Worm (Caenorhabditis elegans) whole organism, late embryonic: Measurements from ENCODE around the gene cwp-4.
A peak's percentile ranks its signal among the peaks of the same experiment; 100 is the strongest.

ENCODE experiments used
- C38D4.7 ChIP-seq: fragments of 200-800 bp; sonication (Bioruptor generic); optimal IDR thresholded peaks from 2 replicates; lab custom pipeline; 2018; ENCODE audit warnings: mild to moderate bottlenecking, missing genetic modification characterization, moderate library complexity, missing compliant biosample characterization
- F13H6.1 ChIP-seq: sonication (generic microtip); optimal IDR thresholded peaks from 2 replicates; lab custom pipeline; 2016; ENCODE audit warnings: missing genetic modification characterization, missing compliant biosample characterization
- K02D7.2 ChIP-seq: sonication (generic microtip); optimal IDR thresholded peaks from 2 replicates; lab custom pipeline; 2017; ENCODE audit warnings: mild to moderate bottlenecking, missing genetic modification characterization, missing compliant biosample characterization
- T23F11.4 ChIP-seq: fragments of 200-800 bp; sonication (Bioruptor generic); optimal IDR thresholded peaks from 2 replicates; lab custom pipeline; 2018; ENCODE audit warnings: mild to moderate bottlenecking, missing genetic modification characterization, missing compliant biosample characterization
- Y22D7AL.16 ChIP-seq: sonication (generic microtip); optimal IDR thresholded peaks from 2 replicates; lab custom pipeline; 2016; ENCODE audit warnings: missing genetic modification characterization, missing compliant biosample characterization
- ama-1 ChIP-seq: fragments of 150-350 bp; optimal IDR thresholded peaks from 2 replicates; lab custom pipeline; 2014
- ceh-2 ChIP-seq: sonication (generic microtip); optimal IDR thresholded peaks from 2 replicates; lab custom pipeline; 2016; ENCODE audit warnings: missing genotype, missing genetic modification characterization, missing compliant biosample characterization
- ceh-22 ChIP-seq: sonication (generic microtip); optimal IDR thresholded peaks from 2 replicates; lab custom pipeline; 2017; ENCODE audit warnings: missing biosample characterization, missing genetic modification characterization
- ceh-24 ChIP-seq: sonication (generic microtip); optimal IDR thresholded peaks from 2 replicates; lab custom pipeline; 2016; ENCODE audit warnings: mild to moderate bottlenecking, missing genetic modification characterization, missing compliant biosample characterization
- ceh-31 ChIP-seq: sonication (generic microtip); optimal IDR thresholded peaks from 2 replicates; lab custom pipeline; 2016; ENCODE audit warnings: missing genetic modification characterization, missing compliant biosample characterization
- ceh-34 ChIP-seq: sonication (generic microtip); optimal IDR thresholded peaks from 2 replicates; lab custom pipeline; 2016; ENCODE audit warnings: mild to moderate bottlenecking, missing genetic modification characterization, missing compliant biosample characterization
- ceh-6 ChIP-seq: fragments of 200-800 bp; sonication (Bioruptor generic); optimal IDR thresholded peaks from 2 replicates; lab custom pipeline; 2018; ENCODE audit warnings: mild to moderate bottlenecking, missing genetic modification characterization, missing compliant biosample characterization
- ceh-9 ChIP-seq: sonication (generic microtip); optimal IDR thresholded peaks from 2 replicates; lab custom pipeline; 2016; ENCODE audit warnings: mild to moderate bottlenecking, missing genetic modification characterization, inconsistent platforms, missing compliant biosample characterization
- dmd-4 ChIP-seq: sonication (generic microtip); optimal IDR thresholded peaks from 2 replicates; lab custom pipeline; 2016; ENCODE audit warnings: borderline replicate concordance, missing genetic modification characterization, missing compliant biosample characterization
- dve-1 ChIP-seq: sonication (generic microtip); optimal IDR thresholded peaks from 2 replicates; lab custom pipeline; 2017; ENCODE audit warnings: antibody characterized with exemption, mild to moderate bottlenecking, missing genetic modification characterization, missing compliant biosample characterization
- elt-2 ChIP-seq: sonication (generic microtip); optimal IDR thresholded peaks from 2 replicates; lab custom pipeline; 2016; ENCODE audit warnings: missing genetic modification reagents, missing genetic modification characterization, missing compliant biosample characterization
- elt-4 ChIP-seq: sonication (generic microtip); optimal IDR thresholded peaks from 2 replicates; lab custom pipeline; 2016; ENCODE audit warnings: missing genetic modification characterization, missing compliant biosample characterization
- eyg-1 ChIP-seq: sonication (generic microtip); optimal IDR thresholded peaks from 2 replicates; lab custom pipeline; 2016; ENCODE audit warnings: missing genotype, missing genetic modification characterization, missing compliant biosample characterization
- fax-1 ChIP-seq: sonication (generic microtip); optimal IDR thresholded peaks from 2 replicates; lab custom pipeline; 2016; ENCODE audit warnings: missing genotype, missing genetic modification characterization, missing compliant biosample characterization
- fkh-10 ChIP-seq: fragments of 150-350 bp; optimal IDR thresholded peaks from 2 replicates; lab custom pipeline; 2014; ENCODE audit warnings: missing biosample characterization, missing genetic modification reagents, missing genetic modification characterization
- fkh-6 ChIP-seq: sonication (generic microtip); optimal IDR thresholded peaks from 2 replicates; lab custom pipeline; 2016; ENCODE audit warnings: missing genetic modification characterization, missing compliant biosample characterization
- gmeb-2 ChIP-seq: sonication (generic microtip); optimal IDR thresholded peaks from 2 replicates; lab custom pipeline; 2016; ENCODE audit warnings: missing genetic modification characterization, inconsistent platforms, missing compliant biosample characterization
- hlh-15 ChIP-seq: sonication (generic microtip); optimal IDR thresholded peaks from 2 replicates; lab custom pipeline; 2016; ENCODE audit warnings: missing genetic modification characterization, missing compliant biosample characterization
- hlh-8 ChIP-seq: sonication (generic microtip); optimal IDR thresholded peaks from 2 replicates; lab custom pipeline; 2016; ENCODE audit warnings: missing genotype, missing genetic modification characterization, missing compliant biosample characterization
- lin-11 ChIP-seq: fragments of 200-800 bp; sonication (Bioruptor generic); optimal IDR thresholded peaks from 2 replicates; lab custom pipeline; 2018; ENCODE audit warnings: mild to moderate bottlenecking, missing genetic modification characterization, missing compliant biosample characterization
- madf-2 ChIP-seq: sonication (generic microtip); optimal IDR thresholded peaks from 2 replicates; lab custom pipeline; 2017; ENCODE audit warnings: missing genetic modification characterization, missing compliant biosample characterization
- nfya-1 ChIP-seq: sonication (generic microtip); optimal IDR thresholded peaks from 2 replicates; lab custom pipeline; 2017; ENCODE audit warnings: missing genetic modification characterization, mild to moderate bottlenecking, missing compliant biosample characterization, antibody characterized with exemption, moderate library complexity
- nhr-11 ChIP-seq: fragments of 150-350 bp; optimal IDR thresholded peaks from 2 replicates; lab custom pipeline; 2014; ENCODE audit warnings: missing biosample characterization, missing genetic modification characterization
- nhr-232 ChIP-seq: sonication (generic microtip); optimal IDR thresholded peaks from 2 replicates; lab custom pipeline; 2016; ENCODE audit warnings: missing genetic modification characterization, missing compliant biosample characterization
- npax-4 ChIP-seq: sonication (generic microtip); optimal IDR thresholded peaks from 2 replicates; lab custom pipeline; 2016; ENCODE audit warnings: missing genetic modification characterization, missing compliant biosample characterization
- pat-9 ChIP-seq: fragments of 200-800 bp; sonication (Bioruptor generic); optimal IDR thresholded peaks from 2 replicates; lab custom pipeline; 2018; ENCODE audit warnings: mild to moderate bottlenecking, missing genetic modification characterization, moderate library complexity, missing compliant biosample characterization
- pha-2 ChIP-seq: sonication (generic microtip); optimal IDR thresholded peaks from 2 replicates; lab custom pipeline; 2017; ENCODE audit warnings: mild to moderate bottlenecking, missing genetic modification characterization, missing compliant biosample characterization
- rnt-1 ChIP-seq: sonication (generic microtip); optimal IDR thresholded peaks from 2 replicates; lab custom pipeline; 2016; ENCODE audit warnings: missing genetic modification characterization, missing compliant biosample characterization
- sdc-2 ChIP-seq: sonication (generic microtip); optimal IDR thresholded peaks from 2 replicates; lab custom pipeline; 2016; ENCODE audit warnings: missing genotype, missing genetic modification characterization, missing compliant biosample characterization
- sox-4 ChIP-seq: sonication (generic microtip); optimal IDR thresholded peaks from 2 replicates; lab custom pipeline; 2017; ENCODE audit warnings: mild to moderate bottlenecking, missing genetic modification characterization, inconsistent platforms, missing compliant biosample characterization
- unc-55 ChIP-seq: sonication (generic microtip); optimal IDR thresholded peaks from 2 replicates; lab custom pipeline; 2017; ENCODE audit warnings: missing biosample characterization, missing genetic modification reagents, missing genetic modification characterization
- unc-86 ChIP-seq: sonication (generic microtip); optimal IDR thresholded peaks from 2 replicates; lab custom pipeline; 2016; ENCODE audit warnings: missing genetic modification characterization, missing compliant biosample characterization

Gene cwp-4

ce11 chrV:5023355-5023754 is 30.1 kb upstream of the cwp-4 start:
- TF ChIP-seq lin-11 (tag; lab: Kevin White, UChicago) (no peak), fkh-10 (no peak), eyg-1 (tag; lab: Kevin White, UChicago) (no peak), ceh-9 (tag; lab: Kevin White, UChicago) (no peak), K02D7.2 (tag; lab: Kevin White, UChicago) (no peak), elt-2 (peak; percentile 7), nfya-1 (tag; lab: Kevin White, UChicago) (no peak)

DNA sequence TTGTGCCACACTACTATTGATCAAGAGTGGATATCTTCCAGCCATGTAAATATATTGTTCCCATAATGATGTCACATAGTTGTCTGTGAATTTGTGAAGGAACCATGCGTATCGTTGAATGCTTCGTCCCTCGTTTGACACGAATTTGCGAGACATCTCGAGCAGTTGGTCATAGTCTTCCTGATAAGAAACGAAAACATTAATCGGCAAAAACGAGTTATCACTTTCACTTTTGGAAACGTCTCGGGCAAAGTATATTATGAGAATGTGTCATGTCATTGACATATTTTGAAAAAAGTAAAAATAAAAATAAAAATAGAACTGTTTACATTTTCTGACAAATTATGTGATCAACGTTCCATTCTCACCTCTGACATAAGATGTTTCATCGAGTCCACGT is 27.0 kb upstream of the cwp-4 start:
- TF ChIP-seq fkh-6 (tag; lab: Kevin White, UChicago), result no peak
- peak; percentile 18 for TF ChIP-seq elt-2

DNA sequence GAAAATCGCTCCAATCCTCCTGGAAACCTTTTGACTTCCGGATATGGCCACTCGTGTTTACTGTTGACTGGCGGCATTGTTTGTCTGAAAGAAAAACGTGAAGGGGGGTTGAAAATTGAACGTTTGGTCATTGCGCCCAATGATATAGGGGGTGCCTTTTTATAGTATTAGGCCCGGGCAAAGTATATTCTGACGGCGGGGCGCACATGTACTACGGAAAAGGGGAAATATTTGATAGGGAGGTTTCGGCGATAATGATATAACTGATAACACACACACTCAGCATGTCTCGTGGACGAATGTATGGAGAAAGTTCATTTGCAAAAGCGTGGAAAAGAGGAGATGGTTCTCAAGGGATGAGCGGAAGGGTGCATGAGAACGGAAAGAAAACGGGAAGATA is 25.8 kb upstream of the cwp-4 start, which contains the start of gene cpt-4:
TSS of gene cpt-4 (minus strand) at position 84 of the 400 bp plus-strand sequence.
- peak; percentile 89 for TF ChIP-seq elt-2
- TF ChIP-seq ceh-22 (tag; lab: Kevin White, UChicago), result no peak

DNA sequence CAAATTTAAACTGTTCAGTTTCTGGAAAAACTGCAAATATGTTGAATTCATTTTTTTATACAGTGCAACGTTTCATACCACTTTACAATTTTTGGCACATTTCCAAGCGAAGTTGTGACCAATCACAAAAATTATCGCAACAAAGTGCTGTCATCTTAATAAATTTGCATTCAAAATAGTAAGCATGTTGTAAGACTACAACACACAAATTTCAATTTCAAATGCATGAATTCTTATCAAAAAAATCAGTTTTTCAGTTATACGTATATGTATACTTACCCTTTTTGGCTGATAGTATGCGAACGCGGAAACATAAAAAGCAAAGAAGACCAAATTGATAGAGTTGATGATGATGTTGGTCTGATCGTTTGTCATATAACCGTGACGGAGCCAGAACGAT is 23.2 kb upstream of the cwp-4 start:
- no peak for TF ChIP-seq nhr-11 (tag; lab: Kevin White, UChicago)
- no peak for TF ChIP-seq T23F11.4 (GFP tag; lab: Kevin White, UChicago)
- no peak for TF ChIP-seq elt-4
- TF ChIP-seq fax-1 (tag; lab: Kevin White, UChicago), result no peak
- no peak for TF ChIP-seq nhr-232 (tag; lab: Kevin White, UChicago)
- no peak for TF ChIP-seq ceh-22 (tag; lab: Kevin White, UChicago)
- TF ChIP-seq hlh-15 (tag; lab: Kevin White, UChicago), result no peak
- no peak for TF ChIP-seq hlh-8 (tag; lab: Kevin White, UChicago)
- TF ChIP-seq ceh-31 (tag; lab: Kevin White, UChicago), result no peak
- no peak for TF ChIP-seq dmd-4 (tag; lab: Kevin White, UChicago)
- no peak for TF ChIP-seq pha-2
- no peak for TF ChIP-seq F13H6.1 (tag; lab: Kevin White, UChicago)
- TF ChIP-seq ceh-6 (GFP tag; lab: Kevin White, UChicago), result no peak
- no peak for TF ChIP-seq fkh-10
- no peak for TF ChIP-seq C38D4.7 (GFP tag; lab: Kevin White, UChicago)

- TF ChIP-seq pat-9 (tag; lab: Kevin White, UChicago) (no peak), sox-4 (tag; lab: Kevin White, UChicago) (no peak), ama-1 (no peak), Y22D7AL.16 (tag; lab: Kevin White, UChicago) (no peak), fax-1 (tag; lab: Kevin White, UChicago) (no peak), ceh-31 (tag; lab: Kevin White, UChicago) (no peak), unc-86 (tag; lab: Kevin White, UChicago) (no peak), lin-11 (tag; lab: Kevin White, UChicago) (no peak)
Measured at ce11 chrV:5030715-5031114, 22.7 kb upstream of the cwp-4 start, which contains the start of gene swt-7. Gene swt-7 (minus strand): TSS chrV:5030815.

- TF ChIP-seq ceh-6 (GFP tag; lab: Kevin White, UChicago), result no peak
- TF ChIP-seq ceh-2 (tag; lab: Kevin White, UChicago), result no peak
- TF ChIP-seq dmd-4 (tag; lab: Kevin White, UChicago), result no peak
- no peak for TF ChIP-seq pat-9 (tag; lab: Kevin White, UChicago)
- TF ChIP-seq F13H6.1 (tag; lab: Kevin White, UChicago), result no peak
- no peak for TF ChIP-seq madf-2
- no peak for TF ChIP-seq npax-4 (tag; lab: Kevin White, UChicago)
- TF ChIP-seq ceh-9 (tag; lab: Kevin White, UChicago), result no peak
- no peak for TF ChIP-seq fkh-10
- TF ChIP-seq ceh-34, result no peak
- TF ChIP-seq dve-1 (tag; lab: Kevin White, UChicago), result no peak
- no peak for TF ChIP-seq sdc-2 (tag; lab: Kevin White, UChicago)
- no peak for TF ChIP-seq T23F11.4 (GFP tag; lab: Kevin White, UChicago)
- no peak for TF ChIP-seq rnt-1
- TF ChIP-seq K02D7.2 (tag; lab: Kevin White, UChicago), result no peak
- no peak for TF ChIP-seq unc-55 (GFP tag; lab: Kevin White, UChicago)
- no peak for TF ChIP-seq ceh-24
- no peak for TF ChIP-seq gmeb-2 (tag; lab: Kevin White, UChicago)
Measured at ce11 chrV:5031764-5032163, 21.7 kb upstream of the cwp-4 start.
